Fruit fly (Drosophila melanogaster) whole organism, embryonic: ENCODE data around the gene Ir67b.

ENCODE experiments used
- CG2129 ChIP-seq: fragments of 200-800 bp; sonication (Bioruptor generic); IDR thresholded peaks from 2 replicates; pipeline ENCODE4 v1.3.6; 2022; ENCODE audit warnings: missing biosample characterization, missing genetic modification characterization; ENCODE audit not compliant: partially characterized antibody
- CG31388 ChIP-seq: fragments of 200-800 bp; sonication (Bioruptor generic); optimal IDR thresholded peaks from 2 replicates; lab custom pipeline; 2016; ENCODE audit warnings: missing biosample characterization, missing genetic modification characterization
- CG8478 ChIP-seq: fragments of >200 bp; optimal IDR thresholded peaks from 2 replicates; lab custom pipeline; 2018
- Mad ChIP-seq: fragments of 200-800 bp; sonication (Bioruptor generic); optimal IDR thresholded peaks from 2 replicates; lab custom pipeline; 2016; ENCODE audit warnings: missing biosample characterization, missing genetic modification characterization
- ewg ChIP-seq: fragments of 200-800 bp; sonication (Bioruptor generic); optimal IDR thresholded peaks from 3 replicates; lab custom pipeline; 2017; ENCODE audit warnings: mild to moderate bottlenecking, missing biosample characterization, missing genetic modification reagents, missing genetic modification characterization
- kah ChIP-seq: fragments of 200-800 bp; sonication (Bioruptor generic); optimal IDR thresholded peaks from 2 replicates; lab custom pipeline; 2018; ENCODE audit warnings: missing biosample characterization, mild to moderate bottlenecking, missing genetic modification characterization
- pfk ChIP-seq: fragments of 200-800 bp; sonication (Bioruptor generic); optimal IDR thresholded peaks from 2 replicates; lab custom pipeline; 2018; ENCODE audit warnings: missing biosample characterization, mild to moderate bottlenecking, missing genetic modification characterization, moderate library complexity

dm6 chr3L:10442486-10442885 lies 10.7 kb upstream of the Ir67b start:
- no peak for TF ChIP-seq ewg (GFP tag; lab: Kevin White, UChicago)
- TF ChIP-seq CG2129 (GFP tag; lab: Robert Waterston, UW): no peak
- TF ChIP-seq pfk (GFP tag; lab: Kevin White, UChicago): no peak
- TF ChIP-seq Mad: no peak
- no peak for TF ChIP-seq kah (GFP tag; lab: Kevin White, UChicago)
- no peak for TF ChIP-seq CG8478 (lab: Kevin White, UChicago)
- no peak for TF ChIP-seq CG31388 (GFP tag; lab: Kevin White, UChicago)
